Fruit fly (Drosophila melanogaster) whole organism, embryonic: ENCODE data around the gene tai.

Experiments used
- ATbp ChIP-seq: fragments of 200-800 bp; sonication (Bioruptor generic); optimal IDR thresholded peaks from 2 replicates; lab custom pipeline; 2017; ENCODE audit warnings: missing biosample characterization, mild to moderate bottlenecking, missing genetic modification characterization, missing genetic modification reagents
- Abd-B ChIP-seq: fragments of 200-800 bp; sonication (Bioruptor generic); optimal IDR thresholded peaks from 2 replicates; lab custom pipeline; 2018; ENCODE audit warnings: missing biosample characterization, mild to moderate bottlenecking, missing genetic modification characterization, moderate library complexity
- Ada2b ChIP-seq: fragments of 200-800 bp; sonication (Bioruptor generic); IDR thresholded peaks from 2 replicates; pipeline ENCODE4 v1.3.6; 2022; ENCODE audit warnings: missing biosample characterization, missing genetic modification characterization
- BtbVII ChIP-seq: fragments of 200-800 bp; sonication (Bioruptor generic); optimal IDR thresholded peaks from 3 replicates; lab custom pipeline; 2017; ENCODE audit warnings: missing biosample characterization, mild to moderate bottlenecking, missing genetic modification characterization
- Bteb2 ChIP-seq: fragments of 200-800 bp; sonication (Bioruptor generic); optimal IDR thresholded peaks from 2 replicates; lab custom pipeline; 2016; ENCODE audit warnings: missing biosample characterization, missing genetic modification characterization
- CG10267 ChIP-seq: fragments of 200-800 bp; sonication (Bioruptor generic); optimal IDR thresholded peaks from 2 replicates; lab custom pipeline; 2018; ENCODE audit warnings: missing biosample characterization, mild to moderate bottlenecking, missing genetic modification characterization, moderate library complexity
- CG11695 ChIP-seq: fragments of 200-800 bp; sonication (Bioruptor generic); IDR thresholded peaks from 3 replicates; pipeline ENCODE4 v1.3.6; 2022; ENCODE audit warnings: missing biosample characterization, missing genetic modification characterization
- CG11696 ChIP-seq: fragments of 200-800 bp; sonication (Bioruptor generic); IDR thresholded peaks from 2 replicates; pipeline ENCODE4 v1.3.6; 2022; ENCODE audit warnings: missing biosample characterization, missing genetic modification characterization
- CG15479 ChIP-seq: fragments of 200-800 bp; sonication (Bioruptor generic); optimal IDR thresholded peaks from 3 replicates; lab custom pipeline; 2019; ENCODE audit warnings: missing biosample characterization, mild to moderate bottlenecking, missing genetic modification characterization, moderate library complexity
- CG15514 ChIP-seq: fragments of 200-800 bp; sonication (Bioruptor generic); optimal IDR thresholded peaks from 3 replicates; lab custom pipeline; 2017; ENCODE audit warnings: missing biosample characterization, missing genetic modification characterization, mild to moderate bottlenecking, moderate library complexity, missing genetic modification reagents
- CG16813 ChIP-seq: fragments of 200-800 bp; sonication (Bioruptor generic); IDR thresholded peaks from 3 replicates; pipeline ENCODE4 v1.3.6; 2022; ENCODE audit warnings: missing biosample characterization, missing genetic modification characterization; ENCODE audit not compliant: partially characterized antibody
- CG17829 ChIP-seq: fragments of 200-800 bp; optimal IDR thresholded peaks from 2 replicates; lab custom pipeline; 2019; ENCODE audit warnings: missing biosample characterization, mild to moderate bottlenecking, missing genetic modification characterization, moderate library complexity
- CG2712 ChIP-seq: fragments of 200-800 bp; optimal IDR thresholded peaks from 3 replicates; lab custom pipeline; 2019; ENCODE audit warnings: missing biosample characterization, mild to moderate bottlenecking, missing genetic modification characterization, moderate library complexity
- CG30403 ChIP-seq: fragments of 200-800 bp; sonication (Bioruptor generic); optimal IDR thresholded peaks from 3 replicates; lab custom pipeline; 2016; ENCODE audit warnings: missing biosample characterization, missing genetic modification characterization
- CG31224 ChIP-seq: fragments of 200-800 bp; sonication (Bioruptor generic); IDR thresholded peaks from 2 replicates; pipeline ENCODE4 v1.3.6; 2022; ENCODE audit warnings: missing biosample characterization, missing genetic modification characterization
- CG32772 ChIP-seq: fragments of 200-800 bp; sonication (Bioruptor generic); IDR thresholded peaks from 2 replicates; pipeline ENCODE4 v1.3.6; 2022; ENCODE audit warnings: missing biosample characterization, missing genetic modification characterization
- CG34376 ChIP-seq: fragments of 200-800 bp; sonication (Bioruptor generic); optimal IDR thresholded peaks from 2 replicates; lab custom pipeline; 2018; ENCODE audit warnings: missing biosample characterization, mild to moderate bottlenecking, missing genetic modification characterization
- CG34422 ChIP-seq: fragments of 200-800 bp; sonication (Bioruptor generic); IDR thresholded peaks from 3 replicates; pipeline ENCODE4 v1.3.6; 2022; ENCODE audit warnings: missing biosample characterization, missing genetic modification characterization
- CG6765 ChIP-seq: fragments of 200-800 bp; sonication (Bioruptor generic); optimal IDR thresholded peaks from 3 replicates; lab custom pipeline; 2017; ENCODE audit warnings: missing biosample characterization, mild to moderate bottlenecking, missing genetic modification characterization
- CG6813 ChIP-seq: fragments of 200-800 bp; sonication (Bioruptor generic); optimal IDR thresholded peaks from 2 replicates; lab custom pipeline; 2017; ENCODE audit warnings: missing biosample characterization, missing genetic modification characterization, mild to moderate bottlenecking, moderate library complexity, missing genetic modification reagents
- CG7357 ChIP-seq: fragments of 200-800 bp; sonication (Bioruptor generic); IDR thresholded peaks from 3 replicates; pipeline ENCODE4 v1.3.6; 2022; ENCODE audit warnings: missing biosample characterization, missing genetic modification characterization
- CG9727 ChIP-seq: fragments of 200-800 bp; sonication (Bioruptor generic); optimal IDR thresholded peaks from 3 replicates; lab custom pipeline; 2017; ENCODE audit warnings: missing biosample characterization, mild to moderate bottlenecking, missing genetic modification characterization
- Dbx ChIP-seq: fragments of 200-800 bp; sonication (Bioruptor generic); IDR thresholded peaks from 3 replicates; pipeline ENCODE4 v1.3.6; 2022; ENCODE audit warnings: missing biosample characterization, missing genetic modification characterization
- Deaf1 ChIP-seq: fragments of 200-800 bp; optimal IDR thresholded peaks from 3 replicates; lab custom pipeline; 2019; ENCODE audit warnings: missing biosample characterization, mild to moderate bottlenecking, missing genetic modification characterization, moderate library complexity
- Dek ChIP-seq: fragments of 200-800 bp; sonication (Bioruptor generic); optimal IDR thresholded peaks from 3 replicates; lab custom pipeline; 2019; ENCODE audit warnings: missing biosample characterization, mild to moderate bottlenecking, missing genetic modification characterization, moderate library complexity
- Drgx ChIP-seq: fragments of 200-800 bp; sonication (Bioruptor generic); IDR thresholded peaks from 2 replicates; pipeline ENCODE4 v1.3.6; 2022; ENCODE audit warnings: missing biosample characterization, missing genetic modification characterization
- E2f2 ChIP-seq: fragments of 200-800 bp; sonication (Bioruptor generic); IDR thresholded peaks from 2 replicates; pipeline ENCODE4 v1.3.6; 2022; ENCODE audit warnings: missing biosample characterization, missing genetic modification characterization
- Hr3 ChIP-seq: fragments of 200-800 bp; sonication (Bioruptor generic); optimal IDR thresholded peaks from 3 replicates; lab custom pipeline; 2016; ENCODE audit warnings: missing biosample characterization, missing genetic modification characterization
- Lhr ChIP-seq: fragments of 200-800 bp; sonication (Bioruptor generic); optimal IDR thresholded peaks from 3 replicates; lab custom pipeline; 2017; ENCODE audit warnings: mild to moderate bottlenecking, missing biosample characterization, missing genetic modification reagents, missing genetic modification characterization
- MBD-R2 ChIP-seq: fragments of 200-800 bp; sonication (Bioruptor generic); IDR thresholded peaks from 2 replicates; pipeline ENCODE4 v1.3.6; 2022; ENCODE audit warnings: missing biosample characterization, missing genetic modification characterization
- Ssrp ChIP-seq: fragments of 200-800 bp; sonication (Bioruptor generic); optimal IDR thresholded peaks from 2 replicates; lab custom pipeline; 2018; ENCODE audit warnings: missing biosample characterization, mild to moderate bottlenecking, missing genetic modification characterization, moderate library complexity
- chm ChIP-seq: fragments of 200-800 bp; sonication (Bioruptor generic); IDR thresholded peaks from 2 replicates; pipeline ENCODE4 v1.3.6; 2022; ENCODE audit warnings: missing biosample characterization, missing genetic modification characterization
- cwo ChIP-seq: fragments of 200-800 bp; sonication (Bioruptor generic); optimal IDR thresholded peaks from 3 replicates; lab custom pipeline; 2017; ENCODE audit warnings: missing biosample characterization, missing genetic modification characterization, mild to moderate bottlenecking, moderate library complexity, missing genetic modification reagents
- dpn ChIP-seq, 2 experiments: fragments of 200-800 bp; sonication (Bioruptor generic); optimal IDR thresholded peaks; 3 replicates each; lab custom pipeline; 2016; ENCODE audit warnings: missing biosample characterization in 2 of 2, missing genetic modification characterization in 2 of 2
- esg ChIP-seq: fragments of 200-800 bp; sonication (Bioruptor generic); conservative IDR thresholded peaks from 2 replicates; pipeline ENCODE4 v1.3.6; 2022; ENCODE audit warnings: missing biosample characterization, missing genetic modification characterization
- ewg ChIP-seq: fragments of 200-800 bp; sonication (Bioruptor generic); optimal IDR thresholded peaks from 3 replicates; lab custom pipeline; 2017; ENCODE audit warnings: mild to moderate bottlenecking, missing biosample characterization, missing genetic modification reagents, missing genetic modification characterization
- exex ChIP-seq: fragments of 200-800 bp; sonication (Bioruptor generic); optimal IDR thresholded peaks from 4 replicates; lab custom pipeline; 2018; ENCODE audit warnings: missing biosample characterization, mild to moderate bottlenecking, missing genetic modification characterization, moderate library complexity
- ind ChIP-seq: fragments of 200-800 bp; sonication (Bioruptor generic); optimal IDR thresholded peaks from 3 replicates; lab custom pipeline; 2016; ENCODE audit warnings: missing biosample characterization, missing genetic modification characterization
- lbe ChIP-seq: fragments of 200-800 bp; sonication (Bioruptor generic); optimal IDR thresholded peaks from 2 replicates; lab custom pipeline; 2016; ENCODE audit warnings: missing biosample characterization, mild to moderate bottlenecking, missing genetic modification characterization
- lmd ChIP-seq: fragments of 200-800 bp; sonication (Bioruptor generic); IDR thresholded peaks from 2 replicates; pipeline ENCODE4 v1.3.6; 2022; ENCODE audit warnings: missing biosample characterization, missing genetic modification characterization
- lola ChIP-seq, 3 experiments: fragments of >200 bp in 2 of 3; fragments of 200-800 bp in 1 of 3; sonication (Bioruptor generic) in 1 of 3; optimal IDR thresholded peaks; 2 replicates each; lab custom pipeline; 2017 to 2019; ENCODE audit warnings: missing biosample characterization in 3 of 3, missing genetic modification characterization in 3 of 3, mild to moderate bottlenecking in 1 of 3, moderate library complexity in 1 of 3
- org-1 ChIP-seq: fragments of 200-800 bp; sonication (Bioruptor generic); optimal IDR thresholded peaks from 2 replicates; lab custom pipeline; 2017; ENCODE audit warnings: missing biosample characterization, missing genetic modification characterization
- peb ChIP-seq: fragments of 200-800 bp; sonication (Bioruptor generic); IDR thresholded peaks from 2 replicates; pipeline ENCODE4 v1.3.6; 2022; ENCODE audit warnings: missing biosample characterization, missing genetic modification characterization
- phol ChIP-seq: fragments of 200-800 bp; sonication (Bioruptor generic); optimal IDR thresholded peaks from 3 replicates; lab custom pipeline; 2018; ENCODE audit warnings: missing biosample characterization, mild to moderate bottlenecking, missing genetic modification characterization, moderate library complexity
- rib ChIP-seq: fragments of 200-800 bp; sonication (Bioruptor generic); IDR thresholded peaks from 2 replicates; pipeline ENCODE4 v1.3.6; 2022; ENCODE audit warnings: missing biosample characterization, missing genetic modification characterization
- scrt ChIP-seq: fragments of 200-800 bp; sonication (Bioruptor generic); optimal IDR thresholded peaks from 2 replicates; lab custom pipeline; 2018; ENCODE audit warnings: missing biosample characterization, mild to moderate bottlenecking, missing genetic modification characterization, moderate library complexity
- sens-2 ChIP-seq: fragments of 200-800 bp; sonication (Bioruptor generic); IDR thresholded peaks from 2 replicates; pipeline ENCODE4 v1.3.6; 2022; ENCODE audit warnings: missing biosample characterization, missing genetic modification characterization
- unpg ChIP-seq: fragments of 200-800 bp; sonication (Bioruptor generic); optimal IDR thresholded peaks from 3 replicates; lab custom pipeline; 2018; ENCODE audit warnings: missing biosample characterization, mild to moderate bottlenecking, missing genetic modification characterization, moderate library complexity
- vvl ChIP-seq: fragments of 200-800 bp; sonication (Bioruptor generic); IDR thresholded peaks from 2 replicates; pipeline ENCODE4 v1.3.6; 2022; ENCODE audit warnings: missing biosample characterization, missing genetic modification characterization

Gene tai

DNA sequence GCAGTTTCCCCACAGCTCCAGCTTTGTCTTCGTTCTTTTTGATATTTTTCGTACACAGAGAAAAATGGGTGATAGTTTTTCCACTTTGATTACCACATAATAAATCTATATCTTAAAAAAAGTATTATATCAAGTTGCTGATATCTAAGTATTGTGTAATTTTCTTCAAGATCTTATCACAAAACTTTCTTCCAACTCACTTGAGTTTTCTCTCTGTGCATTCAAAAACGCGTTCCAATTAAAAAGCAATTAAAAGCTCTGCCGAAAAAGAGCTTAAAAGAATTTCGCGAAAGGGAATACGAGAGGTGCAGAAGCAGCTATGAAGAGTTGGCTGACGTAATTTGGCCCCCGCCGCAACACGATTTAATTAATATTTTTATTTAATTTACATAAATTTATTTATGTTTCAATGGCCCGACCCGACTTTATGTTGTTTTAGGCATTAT is 69.0 kb downstream of the tai start:
- TF ChIP-seq E2f2 (GFP tag; lab: Robert Waterston, UW) = peak; percentile 37; the same call in 1 of the 2 replicates
- TF ChIP-seq ind (GFP tag; lab: Kevin White, UChicago) = peak; percentile 46
- TF ChIP-seq dpn (GFP tag; optimal IDR thresholded peaks at IDR 0.05; lab: Kevin White, UChicago) = peak in 1 of 2 experiments; percentile 43
- peak; percentile 17; the same call in 1 of the 2 replicates for TF ChIP-seq MBD-R2 (GFP tag; lab: Robert Waterston, UW)
- peak; percentile 43; the same call in 1 of the 2 replicates for TF ChIP-seq CG32772
- 0 out of 2 replicates have a peak, but pooled peaks have one; percentile 32 for TF ChIP-seq CG31224 (GFP tag; lab: Robert Waterston, UW)
- TF ChIP-seq Ssrp = peak; percentile 20
- TF ChIP-seq ATbp (GFP tag; lab: Kevin White, UChicago) = peak; percentile 25
- TF ChIP-seq esg = peak; percentile 24; the same call in 1 of the 2 replicates
- no peak for TF ChIP-seq Bteb2 (GFP tag; lab: Kevin White, UChicago)
- peak; percentile 32; the same call in 1 of the 2 replicates for TF ChIP-seq Drgx (GFP tag; lab: Robert Waterston, UW)
- TF ChIP-seq lmd = peak; percentile 65
- peak; percentile 22; the same call in 1 of the 2 replicates for TF ChIP-seq rib (GFP tag; lab: Robert Waterston, UW)
- peak; percentile 50 for TF ChIP-seq exex (tag; lab: Kevin White, UChicago)
- TF ChIP-seq phol (tag; lab: Kevin White, UChicago) = peak; percentile 38
- TF ChIP-seq peb (GFP tag; lab: Robert Waterston, UW) = no peak
- TF ChIP-seq Dbx (GFP tag; lab: Robert Waterston, UW) = peak; percentile 56; the same call in 1 of the 3 replicates
- TF ChIP-seq CG16813 (GFP tag; lab: Robert Waterston, UW) = no peak
- TF ChIP-seq ewg = no peak
- no peak for TF ChIP-seq org-1 (GFP tag; lab: Kevin White, UChicago)
- peak; percentile 46 for TF ChIP-seq cwo (GFP tag; lab: Kevin White, UChicago)
- TF ChIP-seq Abd-B = peak; percentile 47
- no peak for TF ChIP-seq chm (GFP tag; lab: Robert Waterston, UW)
- TF ChIP-seq sens-2 (GFP tag; lab: Robert Waterston, UW) = no peak
- TF ChIP-seq CG15514 (GFP tag; lab: Kevin White, UChicago) = peak; percentile 42
- TF ChIP-seq BtbVII (GFP tag; lab: Kevin White, UChicago) = peak; percentile 1
- no peak for TF ChIP-seq lola (GFP tag; optimal IDR thresholded peaks at IDR 0.05; lab: Kevin White, UChicago)
- TF ChIP-seq Deaf1 (tag; lab: Kevin White, UChicago) = peak; percentile 27
- TF ChIP-seq CG6813 (GFP tag; lab: Kevin White, UChicago) = no peak
- TF ChIP-seq CG2712 (tag; lab: Kevin White, UChicago) = peak; percentile 38
- peak; percentile 37 for TF ChIP-seq CG10267 (tag; lab: Kevin White, UChicago)
- peak; percentile 26 for TF ChIP-seq CG17829 (tag; lab: Kevin White, UChicago)
- peak; percentile 18 for TF ChIP-seq CG9727 (GFP tag; lab: Kevin White, UChicago)
- TF ChIP-seq lbe (GFP tag; lab: Kevin White, UChicago) = no peak
- peak; percentile 10 for TF ChIP-seq Hr3 (GFP tag; lab: Kevin White, UChicago)
- peak; percentile 5 for TF ChIP-seq Dek (tag; lab: Kevin White, UChicago)
- TF ChIP-seq CG34422 (GFP tag; lab: Robert Waterston, UW) = peak; percentile 19; the same call in 1 of the 3 replicates
- no peak for TF ChIP-seq CG6765 (GFP tag; lab: Kevin White, UChicago)
- peak; percentile 52 for TF ChIP-seq CG30403 (GFP tag; lab: Kevin White, UChicago)
- 0 out of 3 replicates have a peak, but pooled peaks have one; percentile 35 for TF ChIP-seq CG7357
- TF ChIP-seq Ada2b (GFP tag; lab: Robert Waterston, UW) = peak; percentile 58; the same call in 1 of the 2 replicates
- TF ChIP-seq vvl (GFP tag; lab: Robert Waterston, UW) = peak; percentile 73
- peak; percentile 62 for TF ChIP-seq unpg (GFP tag; lab: Kevin White, UChicago)
- TF ChIP-seq CG15479 = no peak
- peak; percentile 20; the same call in 1 of the 2 replicates for TF ChIP-seq CG11696 (GFP tag; lab: Robert Waterston, UW)
- TF ChIP-seq CG34376 (GFP tag; lab: Kevin White, UChicago) = no peak
- TF ChIP-seq scrt (GFP tag; lab: Kevin White, UChicago) = peak; percentile 16
- no peak for TF ChIP-seq Lhr (GFP tag; lab: Kevin White, UChicago)
- TF ChIP-seq CG11695 (GFP tag; lab: Robert Waterston, UW) = peak; percentile 77
